Worm (Caenorhabditis elegans) whole organism, late embryonic: ENCODE results near the gene F33G12.3.

Experiments used
- ama-1 ChIP-seq: fragments of 150-350 bp; optimal IDR thresholded peaks from 2 replicates; lab custom pipeline; 2014
- dmd-4 ChIP-seq: sonication (generic microtip); optimal IDR thresholded peaks from 2 replicates; lab custom pipeline; 2016; ENCODE audit warnings: borderline replicate concordance, missing genetic modification characterization, missing compliant biosample characterization
- hlh-15 ChIP-seq: sonication (generic microtip); optimal IDR thresholded peaks from 2 replicates; lab custom pipeline; 2016; ENCODE audit warnings: missing genetic modification characterization, missing compliant biosample characterization
- hlh-30 ChIP-seq: sonication (generic microtip); optimal IDR thresholded peaks from 2 replicates; lab custom pipeline; 2017; ENCODE audit warnings: antibody characterized with exemption, missing genetic modification characterization, missing compliant biosample characterization; ENCODE audit not compliant: insufficient read depth
- nhr-11 ChIP-seq: fragments of 150-350 bp; optimal IDR thresholded peaks from 2 replicates; lab custom pipeline; 2014; ENCODE audit warnings: missing biosample characterization, missing genetic modification characterization
- nhr-232 ChIP-seq: sonication (generic microtip); optimal IDR thresholded peaks from 2 replicates; lab custom pipeline; 2016; ENCODE audit warnings: missing genetic modification characterization, missing compliant biosample characterization
- pax-1 ChIP-seq: fragments of 150-350 bp; optimal IDR thresholded peaks from 2 replicates; lab custom pipeline; 2014; ENCODE audit warnings: missing biosample characterization, missing genetic modification characterization
- pha-2 ChIP-seq: sonication (generic microtip); optimal IDR thresholded peaks from 2 replicates; lab custom pipeline; 2017; ENCODE audit warnings: mild to moderate bottlenecking, missing genetic modification characterization, missing compliant biosample characterization
- tbx-2 ChIP-seq: sonication (generic microtip); optimal IDR thresholded peaks from 2 replicates; lab custom pipeline; 2016; ENCODE audit warnings: missing genetic modification characterization, missing compliant biosample characterization
- unc-86 ChIP-seq: sonication (generic microtip); optimal IDR thresholded peaks from 2 replicates; lab custom pipeline; 2016; ENCODE audit warnings: missing genetic modification characterization, missing compliant biosample characterization

- TF ChIP-seq hlh-30 (tag; lab: Kevin White, UChicago) (no peak), ama-1 (lab: Kevin White, UChicago) (no peak), pha-2 (tag; lab: Kevin White, UChicago) (no peak), tbx-2 (tag; lab: Kevin White, UChicago) (no peak), nhr-11 (tag; lab: Kevin White, UChicago) (no peak), nhr-232 (tag; lab: Kevin White, UChicago) (no peak), unc-86 (no peak), pax-1 (tag; lab: Kevin White, UChicago) (no peak), dmd-4 (tag; lab: Kevin White, UChicago) (no peak), hlh-15 (tag; lab: Kevin White, UChicago) (no peak)
Measured at ce11 chrII:4987257-4987656, 46.6 kb downstream of the F33G12.3 start.
